Fruit fly (Drosophila melanogaster) S2 (cell line): ENCODE measurements around the gene GABA-B-R3.

Source experiments
- CG8478 ChIP-seq: fragments of >200 bp; optimal IDR thresholded peaks from 2 replicates; lab custom pipeline; 2018
- CTCF ChIP-seq, 2 experiments: fragments of >200 bp; optimal IDR thresholded peaks; 2 replicates each; lab custom pipeline; 2018

DNA sequence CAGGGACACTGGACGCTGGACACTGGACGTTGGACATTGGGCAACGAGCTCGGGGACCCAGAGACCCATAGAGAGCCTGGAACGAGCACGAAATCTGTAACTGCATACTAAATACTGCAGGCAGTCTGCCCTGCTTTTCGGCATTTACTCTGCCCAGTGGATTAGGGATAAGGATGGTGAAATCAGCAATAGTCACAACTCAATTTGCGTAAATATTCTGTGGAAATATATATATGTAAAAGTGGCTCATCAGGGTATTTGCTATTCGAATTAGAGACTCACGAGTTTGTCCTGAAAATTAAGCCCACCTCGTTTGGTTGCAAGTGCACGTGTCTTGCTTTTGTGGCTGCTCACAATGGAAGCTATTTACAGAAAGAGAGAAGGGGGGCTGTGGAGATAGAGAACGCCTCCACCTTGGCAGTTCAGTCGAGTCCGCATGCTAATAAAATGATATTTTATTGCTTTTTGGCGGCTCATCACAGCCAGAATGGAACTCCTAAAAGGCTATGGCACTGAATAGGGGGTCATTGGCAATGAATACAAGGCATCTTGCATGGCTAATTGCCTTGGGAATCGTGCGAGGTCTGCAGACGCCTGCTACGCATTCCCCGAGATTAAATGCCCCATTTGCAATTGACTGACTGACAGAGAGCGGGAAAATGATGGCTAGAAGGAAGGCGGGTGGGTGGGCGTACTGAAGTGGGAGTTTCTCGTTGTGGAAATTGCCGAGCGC is 25.8 kb upstream of the GABA-B-R3 start:
- TF ChIP-seq CG8478 (no peak), CTCF (optimal IDR thresholded peaks at IDR 0.05; lab: Kevin White, UChicago) (no peak)
